Worm (Caenorhabditis elegans): ENCODE data around the gene F56D5.9.

Gene F56D5.9

DNA sequence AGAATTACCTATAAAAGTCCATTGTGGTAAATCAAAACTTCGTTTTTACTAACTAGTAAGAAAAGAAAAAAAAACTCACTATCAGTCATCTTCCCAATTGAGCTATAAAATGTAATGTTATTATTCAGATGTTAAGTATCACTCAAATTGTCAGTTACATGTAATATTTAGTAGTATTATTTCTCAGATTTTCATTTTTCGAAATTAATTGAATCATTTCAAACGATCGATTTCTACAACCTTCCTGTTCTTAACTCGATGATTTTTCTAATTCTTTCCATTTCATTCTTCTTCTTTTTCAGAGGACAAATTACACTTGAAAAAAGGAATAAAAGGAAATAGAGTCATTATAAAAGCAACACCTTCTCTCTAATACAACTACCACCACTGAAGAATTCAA, 5.7 kb upstream of the F56D5.9 start, which contains the start of gene F59B8.1:
Gene F59B8.1 (plus strand): TSS at position 301 of the 400 bp plus-strand sequence.
- no peak for TF ChIP-seq egl-13 (tag; optimal IDR thresholded peaks at IDR 0.05)
- TF ChIP-seq blmp-1 (tag; optimal IDR thresholded peaks at IDR 0.05) = no peak
- no peak for TF ChIP-seq lin-13 (GFP tag; optimal IDR thresholded peaks at IDR 0.05)
- TF ChIP-seq fos-1 (tag; optimal IDR thresholded peaks at IDR 0.05) = no peak

DNA sequence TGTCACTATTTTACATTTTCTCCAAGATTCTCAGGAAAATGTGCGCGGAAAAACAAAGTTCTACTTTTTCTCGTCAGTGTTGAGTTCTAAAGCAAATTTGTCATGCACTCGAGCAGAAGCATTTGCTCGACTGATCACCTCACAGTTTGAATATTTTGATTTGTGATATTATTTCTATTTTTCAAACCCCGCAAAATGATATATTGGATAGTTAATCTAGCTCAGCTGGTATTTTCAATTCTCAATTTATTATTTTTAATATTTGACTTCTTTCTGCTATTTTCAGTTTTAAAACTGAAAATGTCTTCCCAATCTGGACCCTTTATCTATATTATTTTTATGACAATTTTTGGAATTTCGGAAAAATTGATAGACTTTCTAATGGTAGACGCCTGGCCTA, 787 bp upstream of the F56D5.9 start, which contains the start of gene srxa-2:
Gene srxa-2 (plus strand): TSS at position 301 of the 400 bp plus-strand sequence.
- peak; percentile 7 for TF ChIP-seq fkh-8 (tag; optimal IDR thresholded peaks at IDR 0.05)
- no peak for TF ChIP-seq nhr-12 (tag; optimal IDR thresholded peaks at IDR 0.05)

DNA sequence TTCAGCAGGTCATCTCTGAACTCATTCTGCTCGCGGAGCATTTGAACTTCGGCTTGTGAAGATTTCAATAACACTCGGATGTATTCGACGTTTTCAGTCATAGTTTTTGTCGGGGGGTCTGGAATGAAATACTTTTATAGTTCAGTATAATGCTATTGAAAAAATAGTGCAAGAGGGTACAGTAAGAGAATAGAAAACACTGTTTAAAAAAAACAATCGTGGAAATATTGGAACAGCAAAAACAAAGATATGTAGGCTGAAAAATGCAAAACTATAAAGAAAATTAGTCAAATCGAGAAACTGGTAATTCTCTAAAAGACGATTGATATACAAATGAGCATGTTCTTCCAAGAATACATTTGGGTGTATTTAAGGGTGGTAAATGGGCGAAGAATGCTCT, 14.3 kb downstream of the F56D5.9 start, which contains the start of gene F56D5.5:
Gene F56D5.5 (minus strand): TSS at position 101 of the 400 bp plus-strand sequence.
- TF ChIP-seq nhr-76 (tag; optimal IDR thresholded peaks at IDR 0.05) (no peak), skn-1 (tag; optimal IDR thresholded peaks at IDR 0.05) (no peak), irx-1 (tag; optimal IDR thresholded peaks at IDR 0.05) (no peak), fos-1 (tag; optimal IDR thresholded peaks at IDR 0.05) (no peak), ztf-11 (tag; optimal IDR thresholded peaks at IDR 0.05) (no peak), ceh-63 (GFP tag; optimal IDR thresholded peaks at IDR 0.05) (no peak), ztf-4 (tag; optimal IDR thresholded peaks at IDR 0.05) (no peak), lsy-2 (tag; optimal IDR thresholded peaks at IDR 0.05) (no peak)

DNA sequence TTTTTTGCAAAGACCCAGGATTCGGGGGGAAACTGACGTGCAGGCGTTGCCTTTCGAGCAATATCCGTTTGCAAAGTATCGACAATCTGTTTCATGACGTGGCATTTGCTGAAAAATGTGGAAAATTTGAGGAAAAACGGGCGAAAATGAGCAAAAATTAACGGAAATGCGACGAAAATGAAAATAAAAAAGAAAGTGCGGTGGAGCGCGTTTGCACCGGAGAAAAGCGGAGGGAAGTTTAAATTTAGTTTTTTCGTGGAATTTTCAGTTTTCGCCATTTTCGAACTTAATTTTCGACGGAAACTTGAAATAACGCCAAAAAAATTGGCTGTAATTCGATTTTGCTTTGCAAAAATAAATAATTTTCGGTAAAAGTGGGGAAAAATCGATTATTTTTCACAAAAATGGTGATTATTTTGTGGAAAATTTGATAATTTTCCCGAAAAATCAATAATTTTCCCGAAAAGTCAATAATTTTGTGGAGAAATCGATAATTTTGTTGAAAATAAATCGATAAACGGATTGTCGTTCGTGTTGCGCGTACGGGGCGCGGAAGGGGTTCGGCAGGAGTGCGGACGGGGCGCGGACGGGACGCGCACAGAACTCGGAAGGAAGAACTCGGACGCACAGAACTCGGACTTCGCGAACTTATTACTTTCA, 18.4 kb downstream of the F56D5.9 start:
- TF ChIP-seq ceh-63 (GFP tag; optimal IDR thresholded peaks at IDR 0.05) (no peak), ceh-82 (tag; optimal IDR thresholded peaks at IDR 0.05) (peak in 1 of 3 experiments; percentile 8), fkh-10 (GFP tag; optimal IDR thresholded peaks at IDR 0.05) (no peak), lin-15B (tag; optimal IDR thresholded peaks at IDR 0.05) (no peak), ces-1 (GFP tag; optimal IDR thresholded peaks at IDR 0.05) (no peak), lir-3 (tag; optimal IDR thresholded peaks at IDR 0.05; ENCODE audit: poor library complexity) (no peak), nhr-90 (tag; optimal IDR thresholded peaks at IDR 0.05; ENCODE audit: poor library complexity) (no peak), unc-30 (tag; optimal IDR thresholded peaks at IDR 0.05) (no peak), skn-1 (tag; optimal IDR thresholded peaks at IDR 0.05) (no peak), pqm-1 (tag; optimal IDR thresholded peaks at IDR 0.05) (no peak), lin-13 (GFP tag; optimal IDR thresholded peaks at IDR 0.05) (no peak), elt-3 (tag; optimal IDR thresholded peaks at IDR 0.05) (no peak), dpl-1 (GFP tag; optimal IDR thresholded peaks at IDR 0.05) (peak; percentile 87 to 90 (median 90)), lsy-2 (tag; optimal IDR thresholded peaks at IDR 0.05) (peak in 1 of 2 experiments; percentile 39), lin-14 (GFP tag; optimal IDR thresholded peaks at IDR 0.05) (no peak), snpc-4 (tag; optimal IDR thresholded peaks at IDR 0.05) (no peak), pag-3 (tag; optimal IDR thresholded peaks at IDR 0.05; ENCODE audit: borderline replicate concordance, insufficient read depth) (no peak), tbx-2 (tag; optimal IDR thresholded peaks at IDR 0.05) (peak; percentile 22), nhr-237 (tag; optimal IDR thresholded peaks at IDR 0.05) (no peak), zip-4 (GFP tag; optimal IDR thresholded peaks at IDR 0.05) (no peak), irx-1 (tag; optimal IDR thresholded peaks at IDR 0.05) (peak; percentile 38), ama-1 (optimal IDR thresholded peaks at IDR 0.05) (no peak), mef-2 (tag; optimal IDR thresholded peaks at IDR 0.05) (no peak), F16B12.6 (tag; optimal IDR thresholded peaks at IDR 0.05) (no peak), egl-27 (tag; optimal IDR thresholded peaks at IDR 0.05) (no peak), efl-1 (optimal IDR thresholded peaks at IDR 0.05) (peak; percentile 93 to 96), efl-1 (GFP tag; optimal IDR thresholded peaks at IDR 0.05 in 1 of 2) (peak; percentile 92 to 99), alr-1 (tag; optimal IDR thresholded peaks at IDR 0.05; ENCODE audit: borderline replicate concordance) (no peak), nhr-28 (tag; optimal IDR thresholded peaks at IDR 0.05) (no peak), fos-1 (tag; optimal IDR thresholded peaks at IDR 0.05) (no peak), fkh-4 (tag; optimal IDR thresholded peaks at IDR 0.05; ENCODE audit: borderline replicate concordance) (no peak), hpl-2 (GFP tag; optimal IDR thresholded peaks at IDR 0.05) (no peak), mep-1 (tag; optimal IDR thresholded peaks at IDR 0.05) (no peak), snu-23 (GFP tag; optimal IDR thresholded peaks at IDR 0.05) (peak; percentile 22), tlp-1 (tag; optimal IDR thresholded peaks at IDR 0.05) (no peak), C16A3.4 (tag; optimal IDR thresholded peaks at IDR 0.05) (no peak), grh-1 (GFP tag; IDR thresholded peaks at IDR 0.05) (no peak; the same call in 1 of the 2 replicates), aly-2 (tag; optimal IDR thresholded peaks at IDR 0.05) (no peak), blmp-1 (tag; optimal IDR thresholded peaks at IDR 0.05) (no peak)

Measured in whole organism, L1 larva.